Worm (Caenorhabditis elegans) whole organism, early embryonic: ENCODE results near the gene gsy-1.

Source experiments
- B0310.2 ChIP-seq: sonication (generic microtip); optimal IDR thresholded peaks from 2 replicates; lab custom pipeline; 2016; ENCODE audit warnings: mild to moderate bottlenecking, missing genetic modification characterization, missing compliant biosample characterization
- F13C5.2 ChIP-seq: sonication (generic microtip); optimal IDR thresholded peaks from 2 replicates; lab custom pipeline; 2017; ENCODE audit warnings: mild to moderate bottlenecking, missing genetic modification characterization, inconsistent platforms, missing compliant biosample characterization
- aly-1 ChIP-seq: sonication (generic microtip); optimal IDR thresholded peaks from 2 replicates; lab custom pipeline; 2016; ENCODE audit warnings: missing genetic modification characterization, missing compliant biosample characterization
- ama-1 ChIP-seq: fragments of 150-350 bp; optimal IDR thresholded peaks from 2 replicates; lab custom pipeline; 2014
- ceh-13 ChIP-seq: fragments of 200-800 bp; sonication (Bioruptor generic); optimal IDR thresholded peaks from 2 replicates; lab custom pipeline; 2018; ENCODE audit warnings: mild to moderate bottlenecking, missing genetic modification characterization, missing compliant biosample characterization
- ceh-36 ChIP-seq: sonication (generic microtip); optimal IDR thresholded peaks from 2 replicates; lab custom pipeline; 2016; ENCODE audit warnings: missing genetic modification characterization, inconsistent platforms, missing compliant biosample characterization
- ets-7 ChIP-seq: sonication (generic microtip); optimal IDR thresholded peaks from 2 replicates; lab custom pipeline; 2016; ENCODE audit warnings: missing genotype, missing genetic modification characterization, missing compliant biosample characterization
- flt-1 ChIP-seq: fragments of 200-800 bp; sonication (Bioruptor generic); IDR thresholded peaks from 2 replicates; pipeline ENCODE4 v1.3.6; 2022; ENCODE audit warnings: missing genetic modification characterization, missing compliant biosample characterization
- hmbx-1 ChIP-seq: sonication (generic microtip); optimal IDR thresholded peaks from 2 replicates; lab custom pipeline; 2016; ENCODE audit warnings: mild to moderate bottlenecking, missing genetic modification characterization, missing compliant biosample characterization
- hmg-4 ChIP-seq: fragments of 200-800 bp; sonication (Bioruptor generic); optimal IDR thresholded peaks from 2 replicates; lab custom pipeline; 2018; ENCODE audit warnings: mild to moderate bottlenecking, missing genetic modification characterization, missing compliant biosample characterization
- hnd-1 ChIP-seq: sonication (generic microtip); optimal IDR thresholded peaks from 2 replicates; lab custom pipeline; 2016; ENCODE audit warnings: missing genetic modification characterization, missing compliant biosample characterization
- pes-1 ChIP-seq: fragments of 200-800 bp; sonication (Bioruptor generic); IDR thresholded peaks from 2 replicates; pipeline ENCODE4 v1.3.6; 2022; ENCODE audit warnings: missing genetic modification reagents, missing genetic modification characterization, missing compliant biosample characterization
- scrt-1 ChIP-seq: fragments of 200-800 bp; sonication (Bioruptor generic); IDR thresholded peaks from 2 replicates; pipeline ENCODE4 v1.3.6; 2022; ENCODE audit warnings: missing genetic modification characterization, missing compliant biosample characterization
- sea-1 ChIP-seq: fragments of 200-800 bp; sonication (Bioruptor generic); conservative IDR thresholded peaks from 2 replicates; pipeline ENCODE4 v1.3.6; 2022; ENCODE audit warnings: missing genetic modification characterization, missing compliant biosample characterization
- tbx-11 ChIP-seq: fragments of 200-800 bp; sonication (Bioruptor generic); IDR thresholded peaks from 2 replicates; pipeline ENCODE4 v1.3.6; 2022; ENCODE audit warnings: missing genetic modification characterization, missing compliant biosample characterization
- tbx-37 ChIP-seq: fragments of 200-800 bp; sonication (Bioruptor generic); conservative IDR thresholded peaks from 2 replicates; pipeline ENCODE4 v1.3.6; 2022; ENCODE audit warnings: missing genetic modification reagents, missing genetic modification characterization, missing compliant biosample characterization
- tra-4 ChIP-seq: sonication (generic microtip); optimal IDR thresholded peaks from 2 replicates; lab custom pipeline; 2017; ENCODE audit warnings: missing genetic modification characterization, missing compliant biosample characterization

Gene gsy-1

ce11 chrII:12823437-12823836, 54.5 kb downstream of the gsy-1 start, which contains the start of gene Y46G5A.36:
Gene Y46G5A.36 (plus strand): TSS chrII:12823679.
- TF ChIP-seq aly-1 (tag; lab: Kevin White, UChicago) (no peak), tbx-11 (GFP tag; lab: Robert Waterston, UW) (no peak), pes-1 (no peak), tra-4 (tag; lab: Kevin White, UChicago) (no peak), flt-1 (no peak), sea-1 (GFP tag; lab: Robert Waterston, UW) (no peak), scrt-1 (GFP tag; lab: Robert Waterston, UW) (no peak), hmg-4 (GFP tag; lab: Kevin White, UChicago) (no peak), tbx-37 (GFP tag; lab: Robert Waterston, UW) (no peak), ceh-13 (no peak), ceh-36 (no peak), B0310.2 (tag; lab: Kevin White, UChicago) (no peak)

ce11 chrII:12819979-12820378, 57.9 kb downstream of the gsy-1 start:
- TF ChIP-seq B0310.2 (tag; lab: Kevin White, UChicago), result no peak
- TF ChIP-seq tra-4 (tag; lab: Kevin White, UChicago), result no peak
- no peak for TF ChIP-seq ets-7 (tag; lab: Kevin White, UChicago)
- TF ChIP-seq F13C5.2, result no peak
- no peak for TF ChIP-seq hmbx-1 (tag; lab: Kevin White, UChicago)
- no peak for TF ChIP-seq pes-1
- TF ChIP-seq ceh-36, result no peak
- TF ChIP-seq hnd-1, result no peak
- TF ChIP-seq scrt-1 (GFP tag; lab: Robert Waterston, UW), result no peak
- TF ChIP-seq tbx-11 (GFP tag; lab: Robert Waterston, UW), result no peak
- no peak for TF ChIP-seq aly-1 (tag; lab: Kevin White, UChicago)
- TF ChIP-seq ceh-13, result no peak
- no peak for TF ChIP-seq tbx-37 (GFP tag; lab: Robert Waterston, UW)

- no peak for TF ChIP-seq ets-7 (tag; lab: Kevin White, UChicago)
- no peak for TF ChIP-seq ama-1 (lab: Kevin White, UChicago)
- no peak for TF ChIP-seq hnd-1
- TF ChIP-seq B0310.2 (tag; lab: Kevin White, UChicago), result no peak
- no peak for TF ChIP-seq aly-1 (tag; lab: Kevin White, UChicago)
Observed at ce11 chrII:12818488-12818887, 59.4 kb downstream of the gsy-1 start, which contains the start of gene Y46G5A.22. Gene Y46G5A.22 (minus strand): TSS chrII:12818588.
